Fruit fly (Drosophila melanogaster) whole organism, adult: ENCODE results near the gene TotF.

Experiments used
- CG11617 ChIP-seq: fragments of 200-800 bp; sonication (Bioruptor generic); optimal IDR thresholded peaks from 2 replicates; lab custom pipeline; 2017; ENCODE audit warnings: mild to moderate bottlenecking, missing biosample characterization, missing genetic modification reagents, missing genetic modification characterization
- CG12768 ChIP-seq: fragments of 200-800 bp; sonication (Bioruptor generic); optimal IDR thresholded peaks from 2 replicates; lab custom pipeline; 2017; ENCODE audit warnings: missing biosample characterization, missing genetic modification characterization, mild to moderate bottlenecking, moderate library complexity, missing genetic modification reagents
- CG14711 ChIP-seq: fragments of 200-800 bp; sonication (Bioruptor generic); optimal IDR thresholded peaks from 2 replicates; lab custom pipeline; 2018; ENCODE audit warnings: missing biosample characterization, mild to moderate bottlenecking, missing genetic modification characterization, moderate library complexity
- CG1620 ChIP-seq: fragments of 200-800 bp; sonication (Bioruptor generic); optimal IDR thresholded peaks from 2 replicates; lab custom pipeline; 2016; ENCODE audit warnings: missing biosample characterization, missing genetic modification characterization
- CG33017 ChIP-seq: fragments of 200-800 bp; sonication (Bioruptor generic); optimal IDR thresholded peaks from 2 replicates; lab custom pipeline; 2018; ENCODE audit warnings: missing biosample characterization, mild to moderate bottlenecking, missing genetic modification characterization, moderate library complexity
- CG5204 ChIP-seq: fragments of 200-800 bp; sonication (Bioruptor generic); optimal IDR thresholded peaks from 2 replicates; lab custom pipeline; 2016; ENCODE audit warnings: missing biosample characterization, missing genetic modification characterization
- CG7045 ChIP-seq: fragments of 200-800 bp; sonication (Bioruptor generic); optimal IDR thresholded peaks from 2 replicates; lab custom pipeline; 2017; ENCODE audit warnings: missing biosample characterization, mild to moderate bottlenecking, missing genetic modification characterization
- CG7101 ChIP-seq: fragments of 200-800 bp; sonication (Bioruptor generic); optimal IDR thresholded peaks from 2 replicates; lab custom pipeline; 2018; ENCODE audit warnings: missing biosample characterization, mild to moderate bottlenecking, missing genetic modification characterization, moderate library complexity
- Clk ChIP-seq: fragments of 200-800 bp; sonication (Bioruptor generic); optimal IDR thresholded peaks from 2 replicates; lab custom pipeline; 2017; ENCODE audit warnings: missing biosample characterization, missing genetic modification characterization
- Crg-1 ChIP-seq: fragments of 200-800 bp; sonication (Bioruptor generic); optimal IDR thresholded peaks from 2 replicates; lab custom pipeline; 2016; ENCODE audit warnings: missing biosample characterization, missing genetic modification characterization
- Hr96 ChIP-seq: fragments of 200-800 bp; sonication (Bioruptor generic); optimal IDR thresholded peaks from 2 replicates; lab custom pipeline; 2016; ENCODE audit warnings: missing biosample characterization, missing genetic modification characterization
- Mnt ChIP-seq: fragments of 200-800 bp; sonication (Bioruptor generic); optimal IDR thresholded peaks from 2 replicates; lab custom pipeline; 2016; ENCODE audit warnings: missing biosample characterization, mild to moderate bottlenecking, missing genetic modification characterization
- bab1 ChIP-seq: fragments of 200-800 bp; sonication (Bioruptor generic); optimal IDR thresholded peaks from 3 replicates; lab custom pipeline; 2019; ENCODE audit warnings: missing biosample characterization, mild to moderate bottlenecking, missing genetic modification characterization, moderate library complexity
- cic ChIP-seq: fragments of 200-800 bp; sonication (Bioruptor generic); optimal IDR thresholded peaks from 2 replicates; lab custom pipeline; 2017; ENCODE audit warnings: missing biosample characterization, mild to moderate bottlenecking, missing genetic modification characterization, moderate library complexity
- cnc ChIP-seq, 2 experiments: fragments of >200 bp; optimal IDR thresholded peaks; 2 replicates each; lab custom pipeline; 2017
- kay ChIP-seq: fragments of 200-800 bp; sonication (Bioruptor generic); peaks from one replicate; lab custom pipeline; 2016; ENCODE audit warnings: missing biosample characterization, missing genetic modification characterization, borderline replicate concordance
- ovo ChIP-seq: fragments of 200-800 bp; sonication (Bioruptor generic); optimal IDR thresholded peaks from 2 replicates; lab custom pipeline; 2016; ENCODE audit warnings: missing biosample characterization, missing genetic modification characterization
- pad ChIP-seq: fragments of 200-800 bp; sonication (Bioruptor generic); optimal IDR thresholded peaks from 3 replicates; lab custom pipeline; 2017; ENCODE audit warnings: missing biosample characterization, missing genetic modification characterization, mild to moderate bottlenecking, moderate library complexity, missing genetic modification reagents
- tj ChIP-seq: fragments of 200-800 bp; sonication (Bioruptor generic); optimal IDR thresholded peaks from 3 replicates; lab custom pipeline; 2017; ENCODE audit warnings: missing biosample characterization, mild to moderate bottlenecking, missing genetic modification characterization, moderate library complexity
- toe ChIP-seq: fragments of 200-800 bp; sonication (Bioruptor generic); optimal IDR thresholded peaks from 2 replicates; lab custom pipeline; 2016; ENCODE audit warnings: missing biosample characterization, missing genetic modification characterization

The TotF gene

dm6 chr2L:19916982-19917381 is 4.8 kb upstream of the TotF start:
- no peak for TF ChIP-seq cic (GFP tag; lab: Kevin White, UChicago)
- no peak for TF ChIP-seq CG7101
- TF ChIP-seq CG12768 (GFP tag; lab: Kevin White, UChicago), result no peak
- TF ChIP-seq Crg-1 (GFP tag; lab: Kevin White, UChicago), result no peak
- no peak for TF ChIP-seq CG14711 (tag; lab: Kevin White, UChicago)
- no peak for TF ChIP-seq CG1620 (GFP tag; lab: Kevin White, UChicago)
- TF ChIP-seq Clk (GFP tag; lab: Kevin White, UChicago), result no peak
- TF ChIP-seq bab1 (GFP tag; lab: Kevin White, UChicago), result no peak
- TF ChIP-seq tj (GFP tag; lab: Kevin White, UChicago), result no peak
- TF ChIP-seq toe, result no peak
- no peak for TF ChIP-seq kay (GFP tag; lab: Kevin White, UChicago)
- TF ChIP-seq Mnt, result no peak
- no peak for TF ChIP-seq Hr96 (GFP tag; lab: Kevin White, UChicago)
- no peak for TF ChIP-seq ovo

DNA sequence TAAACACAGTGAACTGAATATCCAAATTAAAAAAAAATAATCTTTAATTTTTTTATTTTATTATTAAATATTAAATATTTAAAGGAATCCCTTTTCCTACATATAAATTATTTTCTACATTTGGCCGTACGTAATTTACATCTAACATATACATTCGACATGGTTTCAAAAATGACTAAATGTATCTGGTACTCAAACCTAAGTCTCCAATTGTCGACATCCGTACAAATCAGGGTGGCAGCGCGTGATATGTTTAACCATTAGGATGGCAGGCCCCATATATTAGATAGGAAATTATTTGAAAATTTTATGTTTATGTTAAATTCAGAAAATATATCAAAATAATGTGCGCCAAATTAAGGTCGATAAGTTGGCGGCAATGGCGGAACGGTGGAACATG is 3.0 kb upstream of the TotF start:
- TF ChIP-seq CG14711 (tag; lab: Kevin White, UChicago), result no peak
- TF ChIP-seq Mnt, result no peak
- no peak for TF ChIP-seq bab1 (GFP tag; lab: Kevin White, UChicago)
- TF ChIP-seq Clk (GFP tag; lab: Kevin White, UChicago), result no peak
- TF ChIP-seq cnc (optimal IDR thresholded peaks at IDR 0.05; lab: Kevin White, UChicago), result no peak
- no peak for TF ChIP-seq Hr96 (GFP tag; lab: Kevin White, UChicago)
- no peak for TF ChIP-seq CG11617 (GFP tag; lab: Kevin White, UChicago)
- no peak for TF ChIP-seq toe
- no peak for TF ChIP-seq ovo
- TF ChIP-seq tj (GFP tag; lab: Kevin White, UChicago), result no peak
- no peak for TF ChIP-seq pad (GFP tag; lab: Kevin White, UChicago)
- no peak for TF ChIP-seq Crg-1 (GFP tag; lab: Kevin White, UChicago)
- TF ChIP-seq CG7101, result no peak
- TF ChIP-seq CG5204 (GFP tag; lab: Kevin White, UChicago), result no peak
- no peak for TF ChIP-seq CG33017 (tag; lab: Kevin White, UChicago)
- no peak for TF ChIP-seq CG1620 (GFP tag; lab: Kevin White, UChicago)
- no peak for TF ChIP-seq CG7045

DNA sequence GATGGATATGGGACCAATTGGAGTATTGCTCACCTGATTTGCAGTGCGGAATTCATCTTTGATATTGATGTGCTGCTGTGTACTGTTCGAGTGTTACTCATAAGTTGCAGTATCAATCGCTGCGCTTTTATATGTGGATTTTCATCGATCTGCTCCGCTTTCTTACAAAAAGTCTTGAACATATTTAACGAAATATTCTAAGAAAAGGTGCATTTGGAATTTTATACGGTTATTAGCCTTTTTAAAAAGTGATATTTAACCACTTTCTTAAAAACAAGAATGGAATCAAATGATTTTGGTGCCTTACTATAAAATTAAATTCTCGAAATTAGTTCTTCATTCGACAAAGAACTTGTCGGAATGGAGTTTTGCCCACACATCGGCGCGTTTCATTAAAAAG is 1.2 kb upstream of the TotF start, which contains the start of gene TotE:
TotE (minus strand) TSS at position 101 of the 400 bp plus-strand sequence.
- TF ChIP-seq Hr96 (GFP tag; lab: Kevin White, UChicago), result no peak
- no peak for TF ChIP-seq CG14711 (tag; lab: Kevin White, UChicago)
- TF ChIP-seq bab1 (GFP tag; lab: Kevin White, UChicago), result no peak
- no peak for TF ChIP-seq ovo
- no peak for TF ChIP-seq CG7101
- no peak for TF ChIP-seq Crg-1 (GFP tag; lab: Kevin White, UChicago)
- no peak for TF ChIP-seq CG33017 (tag; lab: Kevin White, UChicago)
- no peak for TF ChIP-seq CG12768 (GFP tag; lab: Kevin White, UChicago)
- TF ChIP-seq Clk (GFP tag; lab: Kevin White, UChicago), result no peak
- TF ChIP-seq toe, result no peak
- TF ChIP-seq CG5204 (GFP tag; lab: Kevin White, UChicago), result no peak
- TF ChIP-seq CG1620 (GFP tag; lab: Kevin White, UChicago), result no peak
- TF ChIP-seq cic (GFP tag; lab: Kevin White, UChicago), result no peak
- TF ChIP-seq kay (GFP tag; lab: Kevin White, UChicago), result no peak
- no peak for TF ChIP-seq CG11617 (GFP tag; lab: Kevin White, UChicago)
- TF ChIP-seq CG7045, result no peak
- TF ChIP-seq tj (GFP tag; lab: Kevin White, UChicago), result no peak

- no peak for TF ChIP-seq CG33017 (tag; lab: Kevin White, UChicago)
- TF ChIP-seq toe, result no peak
- no peak for TF ChIP-seq kay (GFP tag; lab: Kevin White, UChicago)
- no peak for TF ChIP-seq CG11617 (GFP tag; lab: Kevin White, UChicago)
- no peak for TF ChIP-seq cic (GFP tag; lab: Kevin White, UChicago)
- no peak for TF ChIP-seq cnc (optimal IDR thresholded peaks at IDR 0.05; lab: Kevin White, UChicago)
- no peak for TF ChIP-seq Mnt
- no peak for TF ChIP-seq CG1620 (GFP tag; lab: Kevin White, UChicago)
- TF ChIP-seq pad (GFP tag; lab: Kevin White, UChicago), result no peak
- TF ChIP-seq CG5204 (GFP tag; lab: Kevin White, UChicago), result no peak
- TF ChIP-seq Crg-1 (GFP tag; lab: Kevin White, UChicago), result no peak
- TF ChIP-seq CG7045, result no peak
- TF ChIP-seq ovo, result no peak
- no peak for TF ChIP-seq CG7101
- TF ChIP-seq Hr96 (GFP tag; lab: Kevin White, UChicago), result no peak
- TF ChIP-seq tj (GFP tag; lab: Kevin White, UChicago), result no peak
- no peak for TF ChIP-seq CG12768 (GFP tag; lab: Kevin White, UChicago)
- TF ChIP-seq CG14711 (tag; lab: Kevin White, UChicago), result no peak
- no peak for TF ChIP-seq bab1 (GFP tag; lab: Kevin White, UChicago)
Measured at dm6 chr2L:19907784-19908183, 4.4 kb downstream of the TotF start.

- TF ChIP-seq tj (GFP tag; lab: Kevin White, UChicago), result no peak
- no peak for TF ChIP-seq CG7045
- TF ChIP-seq Clk (GFP tag; lab: Kevin White, UChicago), result no peak
- no peak for TF ChIP-seq Crg-1 (GFP tag; lab: Kevin White, UChicago)
- TF ChIP-seq CG14711 (tag; lab: Kevin White, UChicago), result no peak
- TF ChIP-seq CG12768 (GFP tag; lab: Kevin White, UChicago), result no peak
- no peak for TF ChIP-seq ovo
- no peak for TF ChIP-seq CG7101
- no peak for TF ChIP-seq bab1 (GFP tag; lab: Kevin White, UChicago)
- no peak for TF ChIP-seq cnc (optimal IDR thresholded peaks at IDR 0.05; lab: Kevin White, UChicago)
- no peak for TF ChIP-seq CG11617 (GFP tag; lab: Kevin White, UChicago)
- TF ChIP-seq CG33017 (tag; lab: Kevin White, UChicago), result no peak
- TF ChIP-seq toe, result no peak
- TF ChIP-seq CG5204 (GFP tag; lab: Kevin White, UChicago), result no peak
- TF ChIP-seq Mnt, result no peak
- TF ChIP-seq pad (GFP tag; lab: Kevin White, UChicago), result no peak
Measured at dm6 chr2L:19905233-19905632, 6.9 kb downstream of the TotF start.
